Fruit fly (Drosophila melanogaster): ENCODE data around the gene CG10657.

CG10657 gene

DNA sequence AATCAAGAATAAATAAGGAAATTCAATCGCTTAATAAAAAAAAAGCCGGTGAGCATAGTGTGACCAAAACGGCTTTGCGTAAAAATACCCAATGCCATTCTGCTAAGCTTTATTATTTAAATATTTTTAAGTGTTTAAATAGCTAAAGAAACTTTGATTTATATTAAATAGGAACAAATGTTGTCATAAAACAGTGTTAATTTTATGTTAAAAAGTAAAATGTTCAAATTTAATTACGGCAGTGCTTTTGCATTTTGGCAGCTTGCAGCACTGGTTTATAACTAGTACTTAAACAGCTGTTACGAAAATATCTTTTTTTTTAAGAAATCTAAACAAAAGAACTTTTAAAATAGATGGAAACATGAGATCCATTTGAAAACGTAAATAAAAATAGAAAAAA is 4.2 kb upstream of the CG10657 start, which contains the start of the genes CG10638 and CG10681 (continued):
- TF ChIP-seq p53 (GFP tag; optimal IDR thresholded peaks at IDR 0.05), result no peak
- TF ChIP-seq Hr51 (GFP tag; optimal IDR thresholded peaks at IDR 0.05), result peak in 1 of 2 experiments; percentile 36
- peak; percentile 10 for TF ChIP-seq CG4854 (GFP tag; optimal IDR thresholded peaks at IDR 0.05)
- TF ChIP-seq chinmo (GFP tag; IDR thresholded peaks at IDR 0.05; ENCODE audit: partially characterized antibody), result no peak
- TF ChIP-seq Ptx1 (GFP tag; IDR thresholded peaks at IDR 0.05), result 0 out of 2 replicates have a peak, but pooled peaks have one; percentile 16
- peak; percentile 12 for TF ChIP-seq CG10979 (tag; optimal IDR thresholded peaks at IDR 0.05)
- TF ChIP-seq CG12744 (GFP tag; optimal IDR thresholded peaks at IDR 0.05), result no peak
- no peak for TF ChIP-seq CG10959 (GFP tag; IDR thresholded peaks at IDR 0.05)
- no peak for TF ChIP-seq CG8281 (tag; optimal IDR thresholded peaks at IDR 0.05)
- no peak for TF ChIP-seq Nf-YA (GFP tag; IDR thresholded peaks at IDR 0.05)
- no peak for TF ChIP-seq CG14965 (GFP tag; optimal IDR thresholded peaks at IDR 0.05; ENCODE audit: borderline replicate concordance)
- TF ChIP-seq kah (GFP tag; optimal IDR thresholded peaks at IDR 0.05), result no peak
- TF ChIP-seq NfI (GFP tag; optimal IDR thresholded peaks at IDR 0.05), result peak; percentile 27
- TF ChIP-seq CG34376 (GFP tag; optimal IDR thresholded peaks at IDR 0.05), result no peak
- TF ChIP-seq Dll (GFP tag; IDR thresholded peaks at IDR 0.05; ENCODE audit: partially characterized antibody), result 0 out of 4 replicates have a peak, but pooled peaks have one; percentile 11
- no peak for TF ChIP-seq usp (GFP tag; optimal IDR thresholded peaks at IDR 0.05)
- no peak for TF ChIP-seq oc (tag; optimal IDR thresholded peaks at IDR 0.05)
- TF ChIP-seq Rfx (GFP tag; IDR thresholded peaks at IDR 0.05), result peak; percentile 21; the same call in 1 of the 2 replicates
- no peak for TF ChIP-seq ttk (GFP tag; IDR thresholded peaks at IDR 0.05)
- TF ChIP-seq CG3407 (GFP tag; optimal IDR thresholded peaks at IDR 0.05), result no peak
- TF ChIP-seq CG31365 (tag; optimal IDR thresholded peaks at IDR 0.05), result no peak
- peak; percentile 43 for TF ChIP-seq B-H2 (GFP tag; optimal IDR thresholded peaks at IDR 0.05)
- no peak for TF ChIP-seq CG12236 (GFP tag; optimal IDR thresholded peaks at IDR 0.05)
- TF ChIP-seq CG18262 (tag; optimal IDR thresholded peaks at IDR 0.05), result peak; percentile 49
- TF ChIP-seq stc (GFP tag; IDR thresholded peaks at IDR 0.05), result no peak
- TF ChIP-seq CG1233 (GFP tag; optimal IDR thresholded peaks at IDR 0.05), result no peak
- TF ChIP-seq vnd (GFP tag; IDR thresholded peaks at IDR 0.05; ENCODE audit: partially characterized antibody), result no peak
- TF ChIP-seq Nf-YB (GFP tag; optimal IDR thresholded peaks at IDR 0.05), result no peak
- TF ChIP-seq h (optimal IDR thresholded peaks at IDR 0.05), result no peak
- peak; percentile 62 for TF ChIP-seq CG4424 (GFP tag; optimal IDR thresholded peaks at IDR 0.05)
- peak; percentile 65 for TF ChIP-seq PHDP (tag; optimal IDR thresholded peaks at IDR 0.05)
- no peak for TF ChIP-seq yki (optimal IDR thresholded peaks at IDR 0.05)
- no peak for TF ChIP-seq cg (GFP tag; optimal IDR thresholded peaks at IDR 0.05)
- peak; percentile 79 for TF ChIP-seq Med (GFP tag)
- TF ChIP-seq stwl (tag; optimal IDR thresholded peaks at IDR 0.05), result peak; percentile 86
- TF ChIP-seq onecut (GFP tag; IDR thresholded peaks at IDR 0.05), result no peak
- TF ChIP-seq pros (GFP tag; optimal IDR thresholded peaks at IDR 0.05), result no peak
- no peak for TF ChIP-seq ap (GFP tag; IDR thresholded peaks at IDR 0.05)
- TF ChIP-seq CG34224 (GFP tag; IDR thresholded peaks at IDR 0.05; ENCODE audit: partially characterized antibody), result no peak
- no peak for TF ChIP-seq unc-4 (GFP tag; IDR thresholded peaks at IDR 0.05; ENCODE audit: partially characterized antibody)
- TF ChIP-seq CG13775 (GFP tag; optimal IDR thresholded peaks at IDR 0.05), result peak; percentile 45
- TF ChIP-seq Gsc (GFP tag; IDR thresholded peaks at IDR 0.05), result no peak
- TF ChIP-seq luna (GFP tag; optimal IDR thresholded peaks at IDR 0.05), result no peak
- TF ChIP-seq lmd (GFP tag; IDR thresholded peaks at IDR 0.05), result no peak
- TF ChIP-seq Spps (tag; optimal IDR thresholded peaks at IDR 0.05), result peak; percentile 43
- peak; percentile 78 for TF ChIP-seq ftz-f1 (GFP tag; optimal IDR thresholded peaks at IDR 0.05)
- TF ChIP-seq Xrp1 (GFP tag; IDR thresholded peaks at IDR 0.05), result peak; percentile 47
- peak; percentile 61 for TF ChIP-seq phol (tag; optimal IDR thresholded peaks at IDR 0.05)
- TF ChIP-seq Optix (GFP tag; IDR thresholded peaks at IDR 0.05), result no peak
- TF ChIP-seq amos (GFP tag; IDR thresholded peaks at IDR 0.05; ENCODE audit: partially characterized antibody), result no peak
- TF ChIP-seq Taf1 (GFP tag; IDR thresholded peaks at IDR 0.05), result no peak
- no peak for TF ChIP-seq bowl (GFP tag; IDR thresholded peaks at IDR 0.05)

Measured in whole organism, embryonic.